Fruit fly (Drosophila melanogaster): ENCODE measurements around the gene Cp15.

The Cp15 gene

dm6 chr3L:8719990-8720559, 8.2 kb upstream of the Cp15 start, which contains the start of gene SrpRbeta (continued):
- no peak for TF ChIP-seq tx (GFP tag; optimal IDR thresholded peaks at IDR 0.05)
- TF ChIP-seq mld (GFP tag; IDR thresholded peaks at IDR 0.05; ENCODE audit: partially characterized antibody) = no peak
- no peak for TF ChIP-seq knrl (GFP tag; IDR thresholded peaks at IDR 0.05; ENCODE audit: partially characterized antibody)
- TF ChIP-seq bigmax (GFP tag; optimal IDR thresholded peaks at IDR 0.05) = no peak
- no peak for TF ChIP-seq CG11504 (tag; optimal IDR thresholded peaks at IDR 0.05)
- no peak for TF ChIP-seq CG13123 (GFP tag; optimal IDR thresholded peaks at IDR 0.05)
- TF ChIP-seq CG7372 (GFP tag; IDR thresholded peaks at IDR 0.05) = no peak
- no peak for TF ChIP-seq Fer3 (tag; optimal IDR thresholded peaks at IDR 0.05)
- no peak for TF ChIP-seq CG2129 (GFP tag; IDR thresholded peaks at IDR 0.05; ENCODE audit: partially characterized antibody)
- no peak for TF ChIP-seq CG1832 (GFP tag; optimal IDR thresholded peaks at IDR 0.05)
- no peak for TF ChIP-seq CG14441 (GFP tag; IDR thresholded peaks at IDR 0.05)
- no peak for TF ChIP-seq GATAe (GFP tag; conservative IDR thresholded peaks at IDR 0.05)
- TF ChIP-seq CG6791 (GFP tag; IDR thresholded peaks at IDR 0.05; ENCODE audit: partially characterized antibody) = 0 out of 3 replicates have a peak, but pooled peaks have one; percentile 18
- no peak for TF ChIP-seq CG1529 (GFP tag; optimal IDR thresholded peaks at IDR 0.05)
- TF ChIP-seq gro (GFP tag; optimal IDR thresholded peaks at IDR 0.05) = peak; percentile 60
- no peak for TF ChIP-seq Deaf1 (tag; optimal IDR thresholded peaks at IDR 0.05)
- no peak for TF ChIP-seq gsb-n (tag; optimal IDR thresholded peaks at IDR 0.05)
- no peak for TF ChIP-seq CG10654 (GFP tag; optimal IDR thresholded peaks at IDR 0.05)
- TF ChIP-seq CG8765 (GFP tag; IDR thresholded peaks at IDR 0.05) = no peak
- no peak for TF ChIP-seq CG9817 (tag; optimal IDR thresholded peaks at IDR 0.05)
- TF ChIP-seq slou (GFP tag; optimal IDR thresholded peaks at IDR 0.05) = no peak
- 0 out of 3 replicates have a peak, but pooled peaks have one; percentile 52 for TF ChIP-seq so (GFP tag; IDR thresholded peaks at IDR 0.05)
- TF ChIP-seq Dek (tag; optimal IDR thresholded peaks at IDR 0.05) = no peak
- TF ChIP-seq BEAF-32 (GFP tag; optimal IDR thresholded peaks at IDR 0.05) = peak; percentile 15
- no peak for TF ChIP-seq CG3726 (GFP tag; IDR thresholded peaks at IDR 0.05)
- no peak for TF ChIP-seq CG6175 (GFP tag; IDR thresholded peaks at IDR 0.05)
- no peak for TF ChIP-seq sd (tag; optimal IDR thresholded peaks at IDR 0.05)
- no peak for TF ChIP-seq ham (GFP tag; IDR thresholded peaks at IDR 0.05)
- no peak for TF ChIP-seq CG4404 (GFP tag; IDR thresholded peaks at IDR 0.05)
- TF ChIP-seq bowl (GFP tag; IDR thresholded peaks at IDR 0.05) = no peak
- peak; percentile 41 for TF ChIP-seq stwl (tag; optimal IDR thresholded peaks at IDR 0.05)
- no peak for TF ChIP-seq CG14710 (tag; optimal IDR thresholded peaks at IDR 0.05)
- TF ChIP-seq CG10431 (GFP tag; optimal IDR thresholded peaks at IDR 0.05) = no peak
- no peak for TF ChIP-seq CG7928 (GFP tag; optimal IDR thresholded peaks at IDR 0.05)
- TF ChIP-seq CG12219 (GFP tag; optimal IDR thresholded peaks at IDR 0.05) = no peak
- no peak for TF ChIP-seq Hmx (GFP tag; optimal IDR thresholded peaks at IDR 0.05)
- TF ChIP-seq ATbp (GFP tag; optimal IDR thresholded peaks at IDR 0.05) = no peak
- no peak for TF ChIP-seq CG1602 (GFP tag; optimal IDR thresholded peaks at IDR 0.05)
- no peak for TF ChIP-seq klu (GFP tag; IDR thresholded peaks at IDR 0.05)
- TF ChIP-seq Pdp1 (GFP tag; optimal IDR thresholded peaks at IDR 0.05) = peak in 1 of 2 experiments; percentile 48
- no peak for TF ChIP-seq CG18262 (tag; optimal IDR thresholded peaks at IDR 0.05)
- TF ChIP-seq Sin3A (optimal IDR thresholded peaks at IDR 0.05) = peak; percentile 11
- TF ChIP-seq hbn (GFP tag; IDR thresholded peaks at IDR 0.05; ENCODE audit: partially characterized antibody) = no peak
- TF ChIP-seq CG4282 (GFP tag; optimal IDR thresholded peaks at IDR 0.05) = no peak
- TF ChIP-seq CG17802 (tag; optimal IDR thresholded peaks at IDR 0.05) = no peak
- TF ChIP-seq Antp (GFP tag; optimal IDR thresholded peaks at IDR 0.05) = peak; percentile 23
- no peak for TF ChIP-seq Side (GFP tag; optimal IDR thresholded peaks at IDR 0.05)
- no peak for TF ChIP-seq Opbp (GFP tag; IDR thresholded peaks at IDR 0.05; ENCODE audit: partially characterized antibody)
- TF ChIP-seq repo (GFP tag; optimal IDR thresholded peaks at IDR 0.05) = peak; percentile 4
- peak; percentile 54 for TF ChIP-seq CG33213 (GFP tag; optimal IDR thresholded peaks at IDR 0.05)
- TF ChIP-seq H15 (GFP tag; IDR thresholded peaks at IDR 0.05) = no peak

Measured in whole organism, embryonic.